Worm (Caenorhabditis elegans): ENCODE measurements around the gene fbxc-26.

- TF ChIP-seq B0310.2 (tag; optimal IDR thresholded peaks at IDR 0.05) (no peak), ama-1 (optimal IDR thresholded peaks at IDR 0.05) (no peak), tra-4 (tag; optimal IDR thresholded peaks at IDR 0.05) (no peak), pes-1 (GFP tag; IDR thresholded peaks at IDR 0.05) (no peak), hmg-4 (GFP tag; optimal IDR thresholded peaks at IDR 0.05) (no peak), scrt-1 (GFP tag; IDR thresholded peaks at IDR 0.05) (no peak), ceh-13 (GFP tag; optimal IDR thresholded peaks at IDR 0.05) (no peak), sea-1 (GFP tag; conservative IDR thresholded peaks at IDR 0.05) (no peak), ceh-36 (tag; optimal IDR thresholded peaks at IDR 0.05) (no peak)
Observed at ce11 chrII:1676088-1676487, 18.3 kb downstream of the fbxc-26 start, which contains the start of gene fbxb-17.
